Worm (Caenorhabditis elegans) whole organism, L1 larva: ENCODE results near the gene C08D8.1.

Source experiments
- ceh-88 ChIP-seq: fragments of 200-800 bp; sonication (Bioruptor generic); IDR thresholded peaks from 2 replicates; pipeline ENCODE4 v1.3.6; 2022; ENCODE audit warnings: missing genetic modification characterization, missing compliant biosample characterization
- egl-27 ChIP-seq, 2 experiments: fragments of 150-350 bp in 1 of 2; sonication (generic microtip); optimal IDR thresholded peaks; 3 replicates each; lab custom pipeline; 2017 to 2018; ENCODE audit warnings: missing biosample characterization in 2 of 2, missing genetic modification characterization in 2 of 2, missing genetic modification reagents in 2 of 2
- lsy-2 ChIP-seq, 2 experiments: fragments of 150-350 bp; optimal IDR thresholded peaks; 2 replicates each; lab custom pipeline; 2014; ENCODE audit warnings: missing biosample characterization in 2 of 2, missing genetic modification characterization in 2 of 2
- snpc-4 ChIP-seq: fragments of 150-350 bp; optimal IDR thresholded peaks from 2 replicates; lab custom pipeline; 2014; ENCODE audit warnings: missing biosample characterization, missing genetic modification characterization
- unc-98 ChIP-seq: fragments of 200-800 bp; sonication (Bioruptor generic); IDR thresholded peaks from 2 replicates; pipeline ENCODE4 v1.3.6; 2022; ENCODE audit warnings: missing genetic modification characterization, missing compliant biosample characterization

DNA sequence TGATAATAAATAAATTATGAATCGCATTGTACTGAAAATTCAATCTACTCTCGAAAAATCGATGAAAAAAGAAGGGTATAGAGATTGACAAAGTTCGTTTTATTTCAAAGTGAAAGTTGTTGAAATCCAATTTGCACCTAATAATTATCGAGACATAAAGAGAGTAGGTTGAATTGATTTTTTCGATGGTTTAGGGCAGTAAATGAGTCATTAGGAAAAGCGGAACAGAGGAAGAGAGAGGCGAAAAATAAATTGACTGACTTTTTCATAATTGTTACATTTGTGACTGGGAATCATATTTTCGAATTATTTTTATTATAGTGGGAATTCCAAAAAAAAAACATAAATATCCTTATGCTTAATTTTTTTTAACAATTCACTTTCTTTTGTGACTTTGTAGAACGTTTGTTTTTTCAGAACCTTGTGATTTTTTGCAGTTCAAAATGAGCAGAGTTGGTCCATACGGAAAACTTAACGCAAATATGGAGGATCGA, 48.8 kb downstream of the C08D8.1 start, which contains the start of the genes pho-6 and F52E1.3:
- TF ChIP-seq snpc-4 (tag; lab: Kevin White, UChicago), result no peak
- TF ChIP-seq lsy-2 (tag; optimal IDR thresholded peaks at IDR 0.05; lab: Kevin White, UChicago), result no peak
- TF ChIP-seq ceh-88 (GFP tag; lab: Robert Waterston, UW), result no peak
- no peak for TF ChIP-seq unc-98
- no peak for TF ChIP-seq egl-27 (tag; optimal IDR thresholded peaks at IDR 0.05; lab: Kevin White, UChicago)
